Worm (Caenorhabditis elegans) whole organism, mixed stage, embryonic: ENCODE results near the gene M28.8.

Experiments
- bed-3 ChIP-seq: fragments of 200-800 bp; sonication (Bioruptor generic); optimal IDR thresholded peaks from 3 replicates; lab custom pipeline; 2018; ENCODE audit warnings: mild to moderate bottlenecking, missing genetic modification characterization, moderate library complexity, missing compliant biosample characterization
- blmp-1 ChIP-seq: fragments of 150-350 bp; optimal IDR thresholded peaks from 2 replicates; lab custom pipeline; 2014; ENCODE audit warnings: missing biosample characterization, missing genetic modification characterization
- ceh-39 ChIP-seq: fragments of 150-350 bp; optimal IDR thresholded peaks from 2 replicates; lab custom pipeline; 2014; ENCODE audit warnings: missing biosample characterization, missing genetic modification characterization
- ceh-43 ChIP-seq: fragments of 200-800 bp; sonication (Bioruptor generic); optimal IDR thresholded peaks from 2 replicates; lab custom pipeline; 2018; ENCODE audit warnings: mild to moderate bottlenecking, missing genetic modification characterization, moderate library complexity, missing compliant biosample characterization
- ces-1 ChIP-seq: fragments of 150-350 bp; optimal IDR thresholded peaks from 2 replicates; lab custom pipeline; 2014; ENCODE audit warnings: missing biosample characterization, missing genetic modification reagents, missing genetic modification characterization
- cnd-1 ChIP-seq: fragments of 200-800 bp; sonication (Bioruptor generic); optimal IDR thresholded peaks from 2 replicates; lab custom pipeline; 2018; ENCODE audit warnings: mild to moderate bottlenecking, missing genetic modification characterization, missing compliant biosample characterization
- elt-1 ChIP-seq: sonication (generic microtip); optimal IDR thresholded peaks from 2 replicates; lab custom pipeline; 2017; ENCODE audit warnings: missing genetic modification characterization, mild to moderate bottlenecking, missing compliant biosample characterization, antibody characterized with exemption, moderate library complexity, borderline replicate concordance; ENCODE audit not compliant: insufficient read depth
- elt-3 ChIP-seq: fragments of 150-350 bp; optimal IDR thresholded peaks from 2 replicates; lab custom pipeline; 2014; ENCODE audit warnings: missing biosample characterization, missing genetic modification characterization
- flh-1 ChIP-seq: fragments of 200-800 bp; sonication (Bioruptor generic); optimal IDR thresholded peaks from 2 replicates; lab custom pipeline; 2018; ENCODE audit warnings: mild to moderate bottlenecking, missing genetic modification characterization, moderate library complexity, missing compliant biosample characterization
- ham-2 ChIP-seq: fragments of 200-800 bp; sonication (Bioruptor generic); optimal IDR thresholded peaks from 2 replicates; lab custom pipeline; 2018; ENCODE audit warnings: mild to moderate bottlenecking, missing genetic modification characterization, missing compliant biosample characterization
- hlh-1 ChIP-seq: fragments of 150-350 bp; optimal IDR thresholded peaks from 2 replicates; lab custom pipeline; 2014; ENCODE audit warnings: missing biosample characterization, missing genetic modification reagents, missing genetic modification characterization
- lin-13 ChIP-seq: fragments of 150-350 bp; optimal IDR thresholded peaks from 2 replicates; lab custom pipeline; 2014; ENCODE audit warnings: missing biosample characterization, missing genetic modification characterization
- lin-32 ChIP-seq: fragments of 200-800 bp; sonication (Bioruptor generic); optimal IDR thresholded peaks from 2 replicates; lab custom pipeline; 2018; ENCODE audit warnings: mild to moderate bottlenecking, missing genetic modification characterization, missing compliant biosample characterization
- lsy-2 ChIP-seq: fragments of 150-350 bp; optimal IDR thresholded peaks from 2 replicates; lab custom pipeline; 2014; ENCODE audit warnings: missing biosample characterization, missing genetic modification characterization
- mab-5 ChIP-seq: fragments of 150-350 bp; optimal IDR thresholded peaks from 2 replicates; lab custom pipeline; 2014; ENCODE audit warnings: missing biosample characterization, missing genetic modification characterization
- mep-1 ChIP-seq: fragments of 150-350 bp; optimal IDR thresholded peaks from 2 replicates; lab custom pipeline; 2017; ENCODE audit warnings: missing biosample characterization, missing genetic modification reagents, missing genetic modification characterization, inconsistent platforms
- mls-2 ChIP-seq: sonication (generic microtip); optimal IDR thresholded peaks from 2 replicates; lab custom pipeline; 2016; ENCODE audit warnings: mild to moderate bottlenecking, missing genetic modification characterization, moderate library complexity, missing compliant biosample characterization
- nhr-12 ChIP-seq: fragments of 150-350 bp; optimal IDR thresholded peaks from 2 replicates; lab custom pipeline; 2014; ENCODE audit warnings: missing biosample characterization, missing genetic modification characterization
- nhr-2 ChIP-seq: fragments of 150-350 bp; optimal IDR thresholded peaks from 2 replicates; lab custom pipeline; 2014; ENCODE audit warnings: missing biosample characterization, missing genetic modification characterization
- nhr-237 ChIP-seq: fragments of 150-350 bp; optimal IDR thresholded peaks from 2 replicates; lab custom pipeline; 2014; ENCODE audit warnings: missing biosample characterization, missing genetic modification characterization
- nhr-28 ChIP-seq: fragments of 150-350 bp; optimal IDR thresholded peaks from 2 replicates; lab custom pipeline; 2014; ENCODE audit warnings: missing biosample characterization, missing genetic modification characterization
- nhr-76 ChIP-seq: sonication (generic microtip); optimal IDR thresholded peaks from 2 replicates; lab custom pipeline; 2017; ENCODE audit warnings: missing biosample characterization, missing genetic modification characterization
- pha-4 ChIP-seq: fragments of 150-350 bp; optimal IDR thresholded peaks from 2 replicates; lab custom pipeline; 2018; ENCODE audit warnings: missing biosample characterization, missing genetic modification reagents, missing genetic modification characterization
- sem-2 ChIP-seq: fragments of 200-800 bp; sonication (Bioruptor generic); optimal IDR thresholded peaks from 2 replicates; lab custom pipeline; 2018; ENCODE audit warnings: mild to moderate bottlenecking, missing genetic modification characterization, missing compliant biosample characterization
- snpc-4 ChIP-seq: fragments of 150-350 bp; optimal IDR thresholded peaks from 2 replicates; lab custom pipeline; 2014; ENCODE audit warnings: missing biosample characterization, missing genetic modification characterization
- tbx-8 ChIP-seq: fragments of 200-800 bp; sonication (Bioruptor generic); optimal IDR thresholded peaks from 2 replicates; lab custom pipeline; 2018; ENCODE audit warnings: mild to moderate bottlenecking, missing genetic modification characterization, moderate library complexity, missing compliant biosample characterization
- unc-120 ChIP-seq: sonication (generic microtip); optimal IDR thresholded peaks from 2 replicates; lab custom pipeline; 2017; ENCODE audit warnings: missing genetic modification characterization, missing compliant biosample characterization; ENCODE audit not compliant: poor library complexity, severe bottlenecking
- unc-62 ChIP-seq: fragments of 150-350 bp; optimal IDR thresholded peaks from 2 replicates; lab custom pipeline; 2014; ENCODE audit warnings: missing biosample characterization, missing genetic modification reagents, missing genetic modification characterization
- zip-8 ChIP-seq: fragments of 150-350 bp; optimal IDR thresholded peaks from 2 replicates; lab custom pipeline; 2014; ENCODE audit warnings: missing biosample characterization, missing genetic modification characterization
- ztf-11 ChIP-seq: fragments of 150-350 bp; optimal IDR thresholded peaks from 2 replicates; lab custom pipeline; 2014; ENCODE audit warnings: missing biosample characterization, missing genetic modification characterization

Gene M28.8

DNA sequence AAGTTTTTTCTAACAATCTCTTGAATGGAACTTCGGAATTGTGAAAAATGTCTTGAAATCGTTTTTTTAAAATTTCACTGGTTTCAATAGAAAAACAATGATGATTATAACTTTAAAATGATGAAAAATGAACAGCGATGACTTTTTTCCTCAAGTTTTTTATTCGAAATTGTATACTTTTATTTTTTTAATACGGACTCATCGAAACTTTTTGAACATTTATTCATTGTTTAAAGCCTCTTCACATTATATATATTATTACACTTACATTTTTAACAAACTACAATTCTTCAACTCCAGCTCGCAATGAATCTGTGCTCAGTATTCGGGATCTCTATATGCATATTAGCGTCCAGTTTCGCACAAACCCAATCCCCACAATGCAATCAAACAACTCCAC lies at the start of gene M28.8:
TSS of gene M28.8 (plus strand) at position 301 of the 400 bp plus-strand sequence.
- TF ChIP-seq sem-2 (GFP tag; lab: Kevin White, UChicago) = no peak
- TF ChIP-seq ces-1 = no peak
- TF ChIP-seq cnd-1 (tag; lab: Kevin White, UChicago) = no peak
- no peak for TF ChIP-seq nhr-76 (tag; lab: Kevin White, UChicago)
- TF ChIP-seq elt-3 = no peak
- no peak for TF ChIP-seq bed-3 (GFP tag; lab: Kevin White, UChicago)
- no peak for TF ChIP-seq lin-32
- no peak for TF ChIP-seq pha-4 (tag; lab: Kevin White, UChicago)
- no peak for TF ChIP-seq tbx-8
- TF ChIP-seq nhr-28 (tag; lab: Kevin White, UChicago) = no peak
- TF ChIP-seq flh-1 (GFP tag; lab: Kevin White, UChicago) = no peak
- TF ChIP-seq unc-120 (tag; lab: Kevin White, UChicago) = no peak
- TF ChIP-seq hlh-1 (tag; lab: Kevin White, UChicago) = no peak
- no peak for TF ChIP-seq mep-1 (tag; lab: Kevin White, UChicago)
- TF ChIP-seq snpc-4 (tag; lab: Kevin White, UChicago) = no peak
- TF ChIP-seq nhr-12 (tag; lab: Kevin White, UChicago) = no peak
- TF ChIP-seq elt-1 (tag; lab: Kevin White, UChicago) = no peak
- TF ChIP-seq ceh-39 (tag; lab: Kevin White, UChicago) = no peak
- no peak for TF ChIP-seq blmp-1 (tag; lab: Kevin White, UChicago)
- TF ChIP-seq ceh-43 (GFP tag; lab: Kevin White, UChicago) = no peak

DNA sequence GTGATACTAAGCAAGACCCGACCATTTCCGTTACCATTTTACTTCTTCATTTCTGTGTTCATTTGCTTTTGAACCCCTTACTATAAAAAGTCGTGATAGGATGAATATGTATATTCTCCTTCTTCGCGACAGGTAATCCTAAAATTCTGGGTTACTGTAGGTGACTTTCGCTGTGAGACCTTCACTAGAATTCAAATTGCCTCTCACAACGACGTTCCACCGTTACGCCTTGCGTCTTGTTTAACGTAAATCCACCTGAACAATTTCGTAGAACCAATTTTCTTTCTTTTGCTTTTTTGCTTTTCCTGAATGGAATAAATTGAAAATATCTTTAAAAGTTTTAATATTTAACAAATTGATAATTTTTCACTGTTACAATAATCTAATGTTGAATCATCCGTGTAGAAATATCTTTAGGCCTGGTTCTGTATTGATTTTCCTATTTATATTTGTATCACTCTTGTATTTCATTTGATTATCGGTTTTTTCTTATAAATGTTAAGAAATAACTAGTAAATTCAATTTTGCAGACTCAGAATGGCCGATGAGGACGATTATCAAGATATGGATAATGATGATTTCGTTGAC lies 49.1 kb upstream of the M28.8 start, which contains the start of gene rpb-6:
TSS of gene rpb-6 (plus strand) at position 538 of the 588 bp plus-strand sequence.
- no peak for TF ChIP-seq lin-32
- no peak for TF ChIP-seq unc-62 (GFP tag; lab: Kevin White, UChicago)
- TF ChIP-seq unc-120 (tag; lab: Kevin White, UChicago) = no peak
- TF ChIP-seq lsy-2 (tag; lab: Kevin White, UChicago) = peak; percentile 70
- TF ChIP-seq lin-13 (tag; lab: Kevin White, UChicago) = peak; percentile 9

DNA sequence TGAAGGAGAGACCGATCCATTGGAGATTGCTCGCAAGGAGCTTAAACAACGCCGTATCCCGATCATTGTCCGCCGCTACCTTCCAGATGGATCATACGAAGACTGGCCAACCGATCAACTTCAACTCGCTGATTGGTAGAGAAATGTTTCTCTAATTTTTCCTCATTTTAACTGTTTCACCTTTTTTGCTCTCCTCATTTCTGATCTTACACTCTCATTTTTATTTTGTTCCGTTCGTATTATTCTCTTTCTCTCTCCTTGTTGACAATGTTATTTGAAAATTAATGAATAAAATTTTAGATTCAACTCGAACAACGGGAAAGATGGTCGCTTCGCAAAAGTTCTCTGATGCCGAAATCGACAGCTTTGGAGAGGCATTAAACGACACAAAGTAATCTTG lies 48.4 kb upstream of the M28.8 start, which contains the start of gene dohh-1:
TSS of gene dohh-1 (plus strand) at position 301 of the 400 bp plus-strand sequence.
- no peak for TF ChIP-seq elt-1 (tag; lab: Kevin White, UChicago)
- TF ChIP-seq, all 35 proteins: peak for 0

DNA sequence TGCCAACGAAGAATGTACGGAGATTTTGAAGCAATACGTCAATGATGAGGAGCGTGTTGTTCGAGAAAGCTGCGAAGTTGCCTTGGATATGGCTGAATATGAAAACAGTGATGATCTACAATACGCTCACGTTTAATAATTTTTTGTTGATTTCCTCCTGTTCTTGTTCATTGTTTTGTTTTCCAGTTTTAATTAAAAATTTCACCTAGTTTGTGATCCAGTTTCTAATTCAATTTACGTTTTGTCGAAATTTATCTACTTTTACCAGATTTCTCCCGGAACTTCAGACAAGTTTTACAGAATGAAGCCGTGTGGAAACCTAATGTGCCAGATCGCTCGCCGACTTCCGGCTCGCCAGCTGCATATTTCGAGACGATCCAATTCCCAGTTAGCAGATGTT lies 47.2 kb upstream of the M28.8 start, which contains the start of gene dap-3:
TSS of gene dap-3 (plus strand) at position 301 of the 400 bp plus-strand sequence.
- TF ChIP-seq cnd-1 (tag; lab: Kevin White, UChicago) = no peak
- TF ChIP-seq mep-1 (tag; lab: Kevin White, UChicago) = no peak
- no peak for TF ChIP-seq mab-5
- no peak for TF ChIP-seq zip-8 (tag; lab: Kevin White, UChicago)

DNA sequence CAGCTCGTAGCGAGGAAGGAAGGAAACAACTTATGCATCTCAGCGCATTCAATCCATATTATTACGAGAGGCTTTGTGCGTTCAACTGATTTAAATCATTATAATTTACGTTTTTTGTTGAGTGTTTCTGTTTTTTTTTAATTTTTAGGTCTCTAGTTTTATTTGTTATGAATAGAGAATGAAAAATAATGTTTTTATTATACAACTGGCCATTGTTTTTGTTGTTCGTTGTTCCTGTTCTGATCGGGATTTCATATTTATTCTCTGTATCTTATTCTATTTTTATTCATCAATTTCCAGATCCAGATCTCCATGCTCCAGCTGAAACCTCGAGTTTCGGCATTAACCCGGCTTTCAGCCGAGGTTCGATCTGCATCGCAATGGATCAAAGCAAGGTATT lies 45.7 kb upstream of the M28.8 start, which contains the start of gene mrps-22:
TSS of gene mrps-22 (plus strand) at position 301 of the 400 bp plus-strand sequence.
- no peak for TF ChIP-seq ces-1
- TF ChIP-seq mls-2 (tag; lab: Kevin White, UChicago) = no peak
- TF ChIP-seq nhr-237 (tag; lab: Kevin White, UChicago) = no peak
- no peak for TF ChIP-seq elt-3
- TF ChIP-seq mep-1 (tag; lab: Kevin White, UChicago) = no peak
- no peak for TF ChIP-seq nhr-12 (tag; lab: Kevin White, UChicago)
- TF ChIP-seq lin-13 (tag; lab: Kevin White, UChicago) = no peak
- no peak for TF ChIP-seq lsy-2 (tag; lab: Kevin White, UChicago)
- TF ChIP-seq mab-5 = no peak
- no peak for TF ChIP-seq unc-120 (tag; lab: Kevin White, UChicago)
- TF ChIP-seq cnd-1 (tag; lab: Kevin White, UChicago) = no peak
- TF ChIP-seq ztf-11 (tag; lab: Kevin White, UChicago) = no peak
- no peak for TF ChIP-seq nhr-2
- no peak for TF ChIP-seq ham-2
- TF ChIP-seq blmp-1 (tag; lab: Kevin White, UChicago) = no peak
